Worm (Caenorhabditis elegans) whole organism, L4 larva: ENCODE data around the gene spsb-2.

ENCODE experiments used
- F44E2.7 ChIP-seq: fragments of 200-800 bp; sonication (Bioruptor generic); IDR thresholded peaks from 2 replicates; pipeline ENCODE4 v2.1.2; 2022; ENCODE audit warnings: missing genetic modification characterization, missing compliant biosample characterization
- F49E8.2 ChIP-seq: sonication (generic microtip); optimal IDR thresholded peaks from 2 replicates; lab custom pipeline; 2016; ENCODE audit warnings: missing compliant biosample characterization, mild to moderate bottlenecking, missing genetic modification characterization, borderline replicate concordance
- T20F7.1 ChIP-seq: fragments of 200-800 bp; sonication (Bioruptor generic); optimal IDR thresholded peaks from 2 replicates; lab custom pipeline; 2018; ENCODE audit warnings: mild to moderate bottlenecking, missing genetic modification characterization, missing compliant biosample characterization
- T26A8.4 ChIP-seq: fragments of 200-800 bp; sonication (Bioruptor generic); IDR thresholded peaks from 2 replicates; pipeline ENCODE4 v1.3.6; 2022; ENCODE audit warnings: missing genetic modification characterization, missing compliant biosample characterization
- Y48G9A.11 ChIP-seq: fragments of 200-800 bp; sonication (Bioruptor generic); IDR thresholded peaks from 2 replicates; pipeline ENCODE4 v1.3.6; 2022; ENCODE audit warnings: missing genetic modification reagents, missing genetic modification characterization, missing compliant biosample characterization
- Y5F2A.4 ChIP-seq: fragments of 200-800 bp; sonication (Bioruptor generic); optimal IDR thresholded peaks from 2 replicates; lab custom pipeline; 2018; ENCODE audit warnings: mild to moderate bottlenecking, missing genetic modification characterization, missing compliant biosample characterization
- ZK337.2 ChIP-seq: fragments of 200-800 bp; sonication (Bioruptor generic); IDR thresholded peaks from 2 replicates; pipeline ENCODE4 v1.3.6; 2022; ENCODE audit warnings: missing genetic modification reagents, missing genetic modification characterization, missing compliant biosample characterization
- ZK546.5 ChIP-seq, 2 experiments: sonication (generic microtip); optimal IDR thresholded peaks; 2 replicates each; lab custom pipeline; 2017; ENCODE audit warnings: missing biosample characterization in 2 of 2, missing genetic modification characterization in 2 of 2
- arid-1 ChIP-seq: fragments of 200-800 bp; sonication (Bioruptor generic); conservative IDR thresholded peaks from 2 replicates; pipeline ENCODE4 v1.3.6; 2022; ENCODE audit warnings: missing genetic modification reagents, missing genetic modification characterization, missing compliant biosample characterization
- ceh-20 ChIP-seq: fragments of 200-800 bp; sonication (Bioruptor generic); IDR thresholded peaks from 2 replicates; pipeline ENCODE4 v1.3.6; 2022; ENCODE audit warnings: missing genetic modification reagents, missing genetic modification characterization, missing compliant biosample characterization
- ceh-28 ChIP-seq: fragments of 150-350 bp; optimal IDR thresholded peaks from 2 replicates; lab custom pipeline; 2014; ENCODE audit warnings: missing biosample characterization, missing genetic modification reagents, missing genetic modification characterization
- ceh-44 ChIP-seq: fragments of 200-800 bp; sonication (Bioruptor generic); IDR thresholded peaks from 2 replicates; pipeline ENCODE4 v1.3.6; 2022; ENCODE audit warnings: missing genetic modification reagents, missing genetic modification characterization, missing compliant biosample characterization
- ctbp-1 ChIP-seq: fragments of 200-800 bp; sonication (Bioruptor generic); IDR thresholded peaks from 2 replicates; pipeline ENCODE4 v1.3.6; 2022; ENCODE audit warnings: missing genetic modification reagents, missing genetic modification characterization, missing compliant biosample characterization
- dmd-6 ChIP-seq: fragments of 200-800 bp; sonication (Bioruptor generic); IDR thresholded peaks from 2 replicates; pipeline ENCODE4 v1.3.6; 2022; ENCODE audit warnings: missing genetic modification reagents, missing genetic modification characterization, missing compliant biosample characterization
- dmd-8 ChIP-seq: fragments of 200-800 bp; sonication (Bioruptor generic); IDR thresholded peaks from 2 replicates; pipeline ENCODE4 v1.3.6; 2022; ENCODE audit warnings: missing genetic modification characterization, missing compliant biosample characterization
- dpl-1 ChIP-seq: fragments of 150-350 bp; optimal IDR thresholded peaks from 2 replicates; lab custom pipeline; 2014; ENCODE audit warnings: missing biosample characterization, missing genetic modification reagents, missing genetic modification characterization
- duxl-1 ChIP-seq: sonication (generic microtip); optimal IDR thresholded peaks from 2 replicates; lab custom pipeline; 2016; ENCODE audit warnings: mild to moderate bottlenecking, missing genetic modification characterization, moderate library complexity, missing compliant biosample characterization; ENCODE audit not compliant: poor library complexity
- egl-27 ChIP-seq: sonication (generic microtip); optimal IDR thresholded peaks from 3 replicates; lab custom pipeline; 2017; ENCODE audit warnings: missing biosample characterization, missing genetic modification reagents, missing genetic modification characterization
- egl-43 ChIP-seq: fragments of 200-800 bp; sonication (Bioruptor generic); IDR thresholded peaks from 2 replicates; pipeline ENCODE4 v1.3.6; 2022; ENCODE audit warnings: missing genetic modification reagents, missing genetic modification characterization, missing compliant biosample characterization
- fkh-10 ChIP-seq: fragments of 150-350 bp; optimal IDR thresholded peaks from 2 replicates; lab custom pipeline; 2014; ENCODE audit warnings: missing biosample characterization, missing genetic modification reagents, missing genetic modification characterization
- hif-1 ChIP-seq, 2 experiments: sonication (generic microtip); optimal IDR thresholded peaks; 2 replicates each; lab custom pipeline; 2016 to 2017; ENCODE audit warnings: missing compliant biosample characterization in 2 of 2, missing genetic modification characterization in 2 of 2, missing genetic modification reagents in 2 of 2, missing genotype in 2 of 2, mild to moderate bottlenecking in 1 of 2
- hlh-11 ChIP-seq: fragments of 200-800 bp; sonication (Bioruptor generic); optimal IDR thresholded peaks from 2 replicates; lab custom pipeline; 2018; ENCODE audit warnings: mild to moderate bottlenecking, missing genetic modification characterization, missing compliant biosample characterization
- hlh-30 ChIP-seq: sonication (generic microtip); optimal IDR thresholded peaks from 2 replicates; lab custom pipeline; 2017; ENCODE audit warnings: antibody characterized with exemption, mild to moderate bottlenecking, missing genetic modification characterization, missing compliant biosample characterization; ENCODE audit not compliant: insufficient read depth
- jun-1 ChIP-seq: fragments of 150-350 bp; optimal IDR thresholded peaks from 2 replicates; lab custom pipeline; 2014; ENCODE audit warnings: missing biosample characterization, missing genetic modification reagents, missing genetic modification characterization
- lin-1 ChIP-seq: fragments of 200-800 bp; sonication (Bioruptor generic); IDR thresholded peaks from 2 replicates; pipeline ENCODE4 v1.3.6; 2022; ENCODE audit warnings: missing genetic modification reagents, missing genetic modification characterization, missing compliant biosample characterization
- lin-29 ChIP-seq: fragments of 200-800 bp; sonication (Bioruptor generic); IDR thresholded peaks from 2 replicates; pipeline ENCODE4 v1.3.6; 2022; ENCODE audit warnings: missing genetic modification reagents, missing genetic modification characterization, missing compliant biosample characterization
- lin-38 ChIP-seq: fragments of 200-800 bp; sonication (Bioruptor generic); IDR thresholded peaks from 2 replicates; pipeline ENCODE4 v1.3.6; 2022; ENCODE audit warnings: missing genetic modification reagents, missing genetic modification characterization, missing compliant biosample characterization
- lir-3 ChIP-seq: sonication (generic microtip); optimal IDR thresholded peaks from 2 replicates; lab custom pipeline; 2016; ENCODE audit warnings: mild to moderate bottlenecking, missing genetic modification characterization, missing compliant biosample characterization
- madf-5 ChIP-seq, 2 experiments: fragments of 200-800 bp; sonication (Bioruptor generic); IDR thresholded peaks; 2 replicates each; pipeline ENCODE4 v1.3.6; 2022; ENCODE audit warnings: missing compliant biosample characterization in 2 of 2, missing genetic modification characterization in 2 of 2
- madf-9 ChIP-seq: fragments of 200-800 bp; sonication (Bioruptor generic); conservative IDR thresholded peaks from 2 replicates; pipeline ENCODE4 v1.3.6; 2022; ENCODE audit warnings: missing genetic modification reagents, missing genetic modification characterization, missing compliant biosample characterization
- mdl-1 ChIP-seq, 2 experiments: fragments of 150-350 bp in 1 of 2; sonication (generic microtip) in 1 of 2; optimal IDR thresholded peaks; 2 replicates each; lab custom pipeline; 2014 to 2017; ENCODE audit warnings: missing biosample characterization in 2 of 2, missing genetic modification characterization in 2 of 2
- mep-1 ChIP-seq: fragments of 150-350 bp; sonication (generic microtip); optimal IDR thresholded peaks from 3 replicates; lab custom pipeline; 2014; ENCODE audit warnings: missing biosample characterization, missing genetic modification characterization
- mxl-3 ChIP-seq: fragments of 200-800 bp; sonication (Bioruptor generic); optimal IDR thresholded peaks from 2 replicates; lab custom pipeline; 2018; ENCODE audit warnings: mild to moderate bottlenecking, missing genetic modification characterization, missing compliant biosample characterization
- nhr-102 ChIP-seq: sonication (generic microtip); optimal IDR thresholded peaks from 2 replicates; lab custom pipeline; 2016; ENCODE audit warnings: mild to moderate bottlenecking, missing genetic modification characterization, moderate library complexity, missing compliant biosample characterization
- nhr-28 ChIP-seq: fragments of 150-350 bp; optimal IDR thresholded peaks from 2 replicates; lab custom pipeline; 2014; ENCODE audit warnings: missing biosample characterization, missing genetic modification characterization
- nhr-41 ChIP-seq: fragments of 200-800 bp; sonication (Bioruptor generic); IDR thresholded peaks from 2 replicates; pipeline ENCODE4 v1.3.6; 2022; ENCODE audit warnings: missing genetic modification reagents, missing genetic modification characterization, missing compliant biosample characterization
- nhr-48 ChIP-seq: sonication (generic microtip); optimal IDR thresholded peaks from 2 replicates; lab custom pipeline; 2016; ENCODE audit warnings: mild to moderate bottlenecking, missing genetic modification characterization, missing compliant biosample characterization
- nhr-6 ChIP-seq: fragments of 150-350 bp; optimal IDR thresholded peaks from 2 replicates; lab custom pipeline; 2014; ENCODE audit warnings: missing biosample characterization, missing genetic modification characterization
- nhr-76 ChIP-seq: fragments of 150-350 bp; optimal IDR thresholded peaks from 2 replicates; lab custom pipeline; 2014; ENCODE audit warnings: missing biosample characterization, missing genetic modification characterization
- nhr-77 ChIP-seq: fragments of 150-350 bp; optimal IDR thresholded peaks from 2 replicates; lab custom pipeline; 2014; ENCODE audit warnings: missing biosample characterization, missing genetic modification characterization
- pqm-1 ChIP-seq: sonication (generic microtip); optimal IDR thresholded peaks from 2 replicates; lab custom pipeline; 2017; ENCODE audit warnings: missing biosample characterization, missing genetic modification characterization
- sdz-12 ChIP-seq: fragments of 200-800 bp; sonication (Bioruptor generic); optimal IDR thresholded peaks from 2 replicates; lab custom pipeline; 2018; ENCODE audit warnings: mild to moderate bottlenecking, missing genetic modification characterization, missing compliant biosample characterization
- skn-1 ChIP-seq: fragments of 150-350 bp; optimal IDR thresholded peaks from 2 replicates; lab custom pipeline; 2014; ENCODE audit warnings: missing biosample characterization, missing genetic modification characterization
- snpc-4 ChIP-seq: fragments of 150-350 bp; optimal IDR thresholded peaks from 2 replicates; lab custom pipeline; 2014; ENCODE audit warnings: missing biosample characterization, missing genetic modification characterization
- spr-1 ChIP-seq: sonication (generic microtip); optimal IDR thresholded peaks from 2 replicates; lab custom pipeline; 2016; ENCODE audit warnings: mild to moderate bottlenecking, missing genetic modification characterization, missing compliant biosample characterization
- tag-97 ChIP-seq: fragments of 200-800 bp; sonication (Bioruptor generic); IDR thresholded peaks from 2 replicates; pipeline ENCODE4 v1.3.6; 2022; ENCODE audit warnings: missing genetic modification characterization, missing compliant biosample characterization
- tra-1 ChIP-seq: fragments of 200-800 bp; sonication (Bioruptor generic); IDR thresholded peaks from 2 replicates; pipeline ENCODE4 v1.3.6; 2022; ENCODE audit warnings: missing genetic modification reagents, missing genetic modification characterization, missing compliant biosample characterization
- unc-39 ChIP-seq: sonication (generic microtip); optimal IDR thresholded peaks from 2 replicates; lab custom pipeline; 2017; ENCODE audit warnings: missing biosample characterization, missing genetic modification characterization
- zag-1 ChIP-seq: fragments of 150-350 bp; optimal IDR thresholded peaks from 2 replicates; lab custom pipeline; 2014; ENCODE audit warnings: missing biosample characterization, missing genetic modification characterization
- zip-11 ChIP-seq: fragments of 200-800 bp; sonication (Bioruptor generic); IDR thresholded peaks from 2 replicates; pipeline ENCODE4 v1.3.6; 2022; ENCODE audit warnings: missing genetic modification characterization, missing compliant biosample characterization
- zip-2 ChIP-seq: fragments of 150-350 bp; optimal IDR thresholded peaks from 2 replicates; lab custom pipeline; 2014; ENCODE audit warnings: missing biosample characterization, missing genetic modification characterization
- ztf-11 ChIP-seq: fragments of 150-350 bp; optimal IDR thresholded peaks from 2 replicates; lab custom pipeline; 2014; ENCODE audit warnings: missing biosample characterization, missing genetic modification characterization

The spsb-2 gene

DNA sequence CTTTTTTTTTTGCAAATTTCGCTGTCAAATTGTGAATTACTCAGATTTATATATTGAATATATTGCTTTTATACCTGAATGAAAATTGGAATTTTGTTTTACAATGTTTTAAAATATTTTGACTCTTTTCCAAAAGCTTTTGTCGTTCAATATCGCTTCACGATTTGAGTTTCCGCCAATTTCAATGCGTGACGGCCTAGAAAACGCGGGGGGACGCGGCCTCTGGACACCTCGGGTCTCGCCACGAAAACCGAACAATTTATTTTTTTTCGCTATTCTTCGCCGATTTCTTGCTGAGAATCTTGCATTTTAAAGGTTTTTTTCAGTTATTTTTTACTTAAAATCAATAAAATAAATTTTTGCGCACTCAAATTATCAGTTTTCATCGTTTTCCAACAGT lies 2.6 kb downstream of the spsb-2 start, which contains the start of gene Y46E12BL.2 (continued):
- TF ChIP-seq nhr-102 (tag; lab: Kevin White, UChicago) (peak; percentile 24), ceh-20 (GFP tag; lab: Robert Waterston, UW) (peak; percentile 68), F49E8.2 (tag; lab: Kevin White, UChicago) (peak; percentile 55), madf-5 (GFP tag; IDR thresholded peaks at IDR 0.05; lab: Robert Waterston, UW) (no peak), tra-1 (GFP tag; lab: Robert Waterston, UW) (no peak), ztf-11 (tag; lab: Kevin White, UChicago) (no peak), dpl-1 (GFP tag; lab: Kevin White, UChicago) (peak; percentile 90), ceh-44 (GFP tag; lab: Robert Waterston, UW) (peak; percentile 64; the same call in 1 of the 2 replicates), ceh-28 (tag; lab: Kevin White, UChicago) (no peak), zag-1 (no peak), zip-11 (GFP tag; lab: Robert Waterston, UW) (no peak), egl-43 (GFP tag; lab: Robert Waterston, UW) (no peak), sdz-12 (GFP tag; lab: Kevin White, UChicago) (no peak), Y5F2A.4 (GFP tag; lab: Kevin White, UChicago) (no peak), nhr-77 (tag; lab: Kevin White, UChicago) (peak; percentile 87), zip-2 (tag; lab: Kevin White, UChicago) (no peak), nhr-6 (tag; lab: Kevin White, UChicago) (peak; percentile 88), ZK337.2 (peak; percentile 79), spr-1 (tag; lab: Kevin White, UChicago) (peak; percentile 10), egl-27 (no peak), lir-3 (tag; lab: Kevin White, UChicago) (no peak), nhr-28 (tag; lab: Kevin White, UChicago) (peak; percentile 43), lin-29 (GFP tag; lab: Robert Waterston, UW) (no peak), nhr-76 (no peak), mdl-1 (tag; optimal IDR thresholded peaks at IDR 0.05; lab: Kevin White, UChicago) (peak in 1 of 2 experiments; percentile 17), mxl-3 (GFP tag; lab: Kevin White, UChicago) (peak; percentile 22), lin-38 (GFP tag; lab: Robert Waterston, UW) (peak; percentile 79), duxl-1 (tag; lab: Kevin White, UChicago) (peak; percentile 12), T20F7.1 (no peak), hlh-11 (tag; lab: Kevin White, UChicago) (peak; percentile 45), Y48G9A.11 (GFP tag; lab: Robert Waterston, UW) (peak; percentile 78), fkh-10 (GFP tag; lab: Kevin White, UChicago) (peak; percentile 64), tag-97 (no peak), nhr-41 (GFP tag; lab: Robert Waterston, UW) (no peak), F44E2.7 (GFP tag; lab: Robert Waterston, UW) (no peak), jun-1 (tag; lab: Kevin White, UChicago) (no peak), nhr-48 (tag; lab: Kevin White, UChicago) (no peak), lin-1 (GFP tag; lab: Robert Waterston, UW) (no peak), madf-9 (no peak), ZK546.5 (tag; optimal IDR thresholded peaks at IDR 0.05; lab: Kevin White, UChicago) (no peak), ctbp-1 (GFP tag; lab: Robert Waterston, UW) (no peak), pqm-1 (no peak), hlh-30 (tag; lab: Kevin White, UChicago) (peak; percentile 79), T26A8.4 (GFP tag; lab: Robert Waterston, UW) (peak; percentile 66), unc-39 (tag; lab: Kevin White, UChicago) (no peak), mep-1 (tag; lab: Kevin White, UChicago) (peak; percentile 71), dmd-8 (GFP tag; lab: Robert Waterston, UW) (no peak), skn-1 (tag; lab: Kevin White, UChicago) (no peak), arid-1 (no peak), dmd-6 (peak; percentile 33; the same call in 1 of the 2 replicates), hif-1 (tag; optimal IDR thresholded peaks at IDR 0.05; lab: Kevin White, UChicago) (peak in 1 of 2 experiments; percentile 84), snpc-4 (no peak)
